Fruit fly (Drosophila melanogaster): ENCODE data around the gene Taf12.

Taf12 gene

dm6 chr3R:11650105-11651039 lies 29.1 kb downstream of the Taf12 start, which contains the start of the genes Csk and Elp1 (continued):
- no peak for TF ChIP-seq CG4707 (GFP tag; optimal IDR thresholded peaks at IDR 0.05)
- peak; percentile 62 for TF ChIP-seq CG13123 (GFP tag; optimal IDR thresholded peaks at IDR 0.05)
- 0 out of 2 replicates have a peak, but pooled peaks have one; percentile 12 for TF ChIP-seq ssp (GFP tag; IDR thresholded peaks at IDR 0.05)
- peak; percentile 12 for TF ChIP-seq pum (GFP tag; optimal IDR thresholded peaks at IDR 0.05)
- peak; percentile 5 for TF ChIP-seq chn (GFP tag; optimal IDR thresholded peaks at IDR 0.05)
- peak; percentile 25 for TF ChIP-seq abd-A (tag; optimal IDR thresholded peaks at IDR 0.05)
- no peak for TF ChIP-seq jing (GFP tag; optimal IDR thresholded peaks at IDR 0.05)
- peak; percentile 35 for TF ChIP-seq Dip3 (GFP tag; optimal IDR thresholded peaks at IDR 0.05)
- peak; percentile 68 for TF ChIP-seq dm (GFP tag; optimal IDR thresholded peaks at IDR 0.05)
- no peak for TF ChIP-seq gt (GFP tag; IDR thresholded peaks at IDR 0.05)
- TF ChIP-seq jigr1 (GFP tag; IDR thresholded peaks at IDR 0.05): peak; percentile 24; the same call in 1 of the 3 replicates
- TF ChIP-seq CG14860 (GFP tag; IDR thresholded peaks at IDR 0.05; ENCODE audit: partially characterized antibody): no peak
- no peak for TF ChIP-seq rib (GFP tag; IDR thresholded peaks at IDR 0.05)
- no peak for TF ChIP-seq ato (GFP tag; IDR thresholded peaks at IDR 0.05; ENCODE audit: partially characterized antibody)
- TF ChIP-seq ttk (GFP tag; IDR thresholded peaks at IDR 0.05): no peak
- TF ChIP-seq Hr39 (optimal IDR thresholded peaks at IDR 0.05): no peak
- TF ChIP-seq CG11093 (GFP tag; IDR thresholded peaks at IDR 0.05): no peak
- peak; percentile 96 for TF ChIP-seq CG9797 (GFP tag; optimal IDR thresholded peaks at IDR 0.05)
- TF ChIP-seq CG10543 (GFP tag; optimal IDR thresholded peaks at IDR 0.05): peak; percentile 64
- no peak for TF ChIP-seq CG5953 (GFP tag; IDR thresholded peaks at IDR 0.05)
- TF ChIP-seq Awh (GFP tag; IDR thresholded peaks at IDR 0.05): no peak
- TF ChIP-seq luna (GFP tag; optimal IDR thresholded peaks at IDR 0.05): no peak
- TF ChIP-seq wor (GFP tag; IDR thresholded peaks at IDR 0.05): no peak
- TF ChIP-seq emc (GFP tag; optimal IDR thresholded peaks at IDR 0.05): no peak
- no peak for TF ChIP-seq slp2 (GFP tag; optimal IDR thresholded peaks at IDR 0.05)
- no peak for TF ChIP-seq jumu (GFP tag; optimal IDR thresholded peaks at IDR 0.05)
- peak; percentile 80 for TF ChIP-seq CG4360 (GFP tag; IDR thresholded peaks at IDR 0.05)
- peak; percentile 74 for TF ChIP-seq YL-1 (GFP tag; optimal IDR thresholded peaks at IDR 0.05)
- peak; percentile 86 for TF ChIP-seq Max (GFP tag; optimal IDR thresholded peaks at IDR 0.05)
- peak; percentile 76 for TF ChIP-seq CG17361 (GFP tag; IDR thresholded peaks at IDR 0.05)
- peak; percentile 20 for TF ChIP-seq CG3281 (GFP tag; optimal IDR thresholded peaks at IDR 0.05)
- no peak for TF ChIP-seq usp (GFP tag; optimal IDR thresholded peaks at IDR 0.05)
- TF ChIP-seq zen (tag; optimal IDR thresholded peaks at IDR 0.05): peak; percentile 19
- TF ChIP-seq sens (GFP tag): peak; percentile 86
- TF ChIP-seq chif (GFP tag; optimal IDR thresholded peaks at IDR 0.05): no peak
- no peak for TF ChIP-seq CG14050 (GFP tag; IDR thresholded peaks at IDR 0.05)
- TF ChIP-seq D (optimal IDR thresholded peaks at IDR 0.05): no peak
- no peak for TF ChIP-seq D (GFP tag; optimal IDR thresholded peaks at IDR 0.05)
- no peak for TF ChIP-seq aop (GFP tag; IDR thresholded peaks at IDR 0.05)
- TF ChIP-seq CG15011 (GFP tag; optimal IDR thresholded peaks at IDR 0.05): peak; percentile 26
- TF ChIP-seq CG9215 (GFP tag; IDR thresholded peaks at IDR 0.05): peak; percentile 42
- peak; percentile 28 for TF ChIP-seq Blimp-1 (GFP tag; optimal IDR thresholded peaks at IDR 0.05)
- no peak for TF ChIP-seq Oaz (GFP tag; IDR thresholded peaks at IDR 0.05)
- TF ChIP-seq CG31441 (GFP tag; IDR thresholded peaks at IDR 0.05): peak; percentile 66; the same call in 1 of the 2 replicates
- peak; percentile 58 for TF ChIP-seq Hr3 (GFP tag; optimal IDR thresholded peaks at IDR 0.05)
- TF ChIP-seq chm (GFP tag; IDR thresholded peaks at IDR 0.05): peak; percentile 18; the same call in 1 of the 2 replicates
- peak; percentile 36; the same call in 1 of the 2 replicates for TF ChIP-seq Scr (GFP tag; IDR thresholded peaks at IDR 0.05; ENCODE audit: partially characterized antibody)
- TF ChIP-seq psq (GFP tag; optimal IDR thresholded peaks at IDR 0.05): no peak
- peak; percentile 47 for TF ChIP-seq CG13296 (GFP tag; optimal IDR thresholded peaks at IDR 0.05)
- TF ChIP-seq H2.0 (GFP tag; IDR thresholded peaks at IDR 0.05): 0 out of 2 replicates have a peak, but pooled peaks have one; percentile 17

Data from whole organism, embryonic.